Worm (Caenorhabditis elegans) whole organism, midembryonic: ENCODE results near the gene mecr-1.

Experiments
- T22C8.4 ChIP-seq: fragments of 200-800 bp; sonication (Bioruptor generic); IDR thresholded peaks from 2 replicates; pipeline ENCODE4 v1.3.6; 2022; ENCODE audit warnings: missing genetic modification characterization, missing compliant biosample characterization
- cog-1 ChIP-seq: sonication (generic microtip); optimal IDR thresholded peaks from 2 replicates; lab custom pipeline; 2016; ENCODE audit warnings: missing genetic modification characterization, missing compliant biosample characterization
- flt-1 ChIP-seq: fragments of 200-800 bp; sonication (Bioruptor generic); IDR thresholded peaks from 2 replicates; pipeline ENCODE4 v1.3.6; 2022; ENCODE audit warnings: missing genetic modification characterization, missing compliant biosample characterization
- klf-2 ChIP-seq: fragments of 200-800 bp; sonication (Bioruptor generic); conservative IDR thresholded peaks from 2 replicates; pipeline ENCODE4 v1.3.6; 2022; ENCODE audit warnings: missing genetic modification reagents, missing genetic modification characterization, missing compliant biosample characterization
- med-1 ChIP-seq: sonication (generic microtip); optimal IDR thresholded peaks from 2 replicates; lab custom pipeline; 2017; ENCODE audit warnings: missing genetic modification characterization, mild to moderate bottlenecking, missing compliant biosample characterization, antibody characterized with exemption, missing genetic modification reagents; ENCODE audit not compliant: insufficient read depth
- ref-1 ChIP-seq: fragments of 200-800 bp; sonication (Bioruptor generic); conservative IDR thresholded peaks from 2 replicates; pipeline ENCODE4 v1.3.6; 2022; ENCODE audit warnings: missing genetic modification reagents, missing genetic modification characterization, missing compliant biosample characterization
- tab-1 ChIP-seq: fragments of 200-800 bp; sonication (Bioruptor generic); IDR thresholded peaks from 2 replicates; pipeline ENCODE4 v1.3.6; 2022; ENCODE audit warnings: missing genetic modification characterization, missing compliant biosample characterization
- ztf-23 ChIP-seq: fragments of 200-800 bp; sonication (Bioruptor generic); IDR thresholded peaks from 2 replicates; pipeline ENCODE4 v1.3.6; 2022; ENCODE audit warnings: missing genetic modification reagents, missing genetic modification characterization, missing compliant biosample characterization
- ztf-29 ChIP-seq: fragments of 200-800 bp; sonication (Bioruptor generic); IDR thresholded peaks from 2 replicates; pipeline ENCODE4 v1.3.6; 2022; ENCODE audit warnings: missing genetic modification reagents, missing genetic modification characterization, missing compliant biosample characterization

mecr-1 gene

DNA sequence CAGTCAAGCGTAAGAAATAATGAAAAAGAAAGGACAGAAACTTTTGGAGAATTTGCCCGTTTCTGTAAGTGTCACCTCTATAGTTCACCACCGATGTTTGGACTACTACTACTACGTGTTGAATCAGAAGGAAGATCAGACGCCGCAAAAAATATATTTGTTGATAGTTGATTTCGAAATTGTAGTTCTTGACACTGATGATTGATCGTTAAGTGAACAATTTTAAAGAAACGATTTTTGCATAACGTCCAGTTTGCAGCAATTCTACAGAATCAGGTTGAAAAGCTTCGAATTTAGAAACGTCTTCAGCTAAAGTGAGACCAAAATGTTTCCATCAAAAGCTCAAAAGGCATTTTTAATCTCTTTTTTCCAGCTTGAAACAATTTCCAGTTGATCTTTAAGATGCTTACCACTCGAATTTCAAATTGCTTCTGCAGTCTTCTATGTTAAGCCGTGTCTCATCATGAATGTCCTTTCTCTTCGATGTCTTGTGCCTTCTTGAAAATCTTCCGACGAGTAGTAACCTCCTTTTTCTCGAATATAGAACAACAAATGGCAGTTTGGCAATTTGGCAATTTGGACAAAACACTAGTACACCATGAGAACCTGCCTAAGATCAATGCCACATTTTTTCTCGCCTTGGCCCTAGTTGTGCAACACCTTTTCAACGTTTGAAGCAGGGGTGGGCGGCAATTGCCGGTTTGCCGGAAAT is 8.7 kb upstream of the mecr-1 start:
- no peak for TF ChIP-seq klf-2 (GFP tag; lab: Robert Waterston, UW)
- TF ChIP-seq tab-1 (GFP tag; lab: Robert Waterston, UW) = no peak; the same call in 1 of the 2 replicates
- TF ChIP-seq ztf-29 (GFP tag; lab: Robert Waterston, UW) = no peak
- TF ChIP-seq flt-1 (GFP tag; lab: Robert Waterston, UW) = no peak
- no peak for TF ChIP-seq T22C8.4

DNA sequence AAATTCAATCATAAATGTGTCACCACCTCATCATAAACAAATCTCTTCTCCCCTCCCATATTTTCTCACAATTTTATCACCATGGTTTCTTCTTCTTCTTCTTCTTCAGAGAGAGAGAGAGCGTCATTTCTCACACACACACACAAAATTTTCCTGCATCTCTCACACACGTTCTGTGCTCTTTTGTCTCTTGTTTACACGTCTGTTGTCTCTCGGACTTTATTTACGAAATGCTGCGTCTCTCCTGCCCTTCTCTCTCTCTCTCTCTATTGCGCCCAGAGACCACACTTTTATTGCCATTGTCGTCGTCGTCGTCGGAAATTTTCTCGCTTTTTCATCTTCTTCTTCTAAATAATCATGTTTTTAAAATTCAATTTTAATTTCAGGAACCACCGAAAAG is 8.0 kb upstream of the mecr-1 start, which contains the start of gene lec-1:
lec-1 (plus strand) TSS at position 387 of the 400 bp plus-strand sequence.
- no peak for TF ChIP-seq ztf-23 (GFP tag; lab: Robert Waterston, UW)
- peak; percentile 71 for TF ChIP-seq cog-1 (tag; lab: Kevin White, UChicago)

DNA sequence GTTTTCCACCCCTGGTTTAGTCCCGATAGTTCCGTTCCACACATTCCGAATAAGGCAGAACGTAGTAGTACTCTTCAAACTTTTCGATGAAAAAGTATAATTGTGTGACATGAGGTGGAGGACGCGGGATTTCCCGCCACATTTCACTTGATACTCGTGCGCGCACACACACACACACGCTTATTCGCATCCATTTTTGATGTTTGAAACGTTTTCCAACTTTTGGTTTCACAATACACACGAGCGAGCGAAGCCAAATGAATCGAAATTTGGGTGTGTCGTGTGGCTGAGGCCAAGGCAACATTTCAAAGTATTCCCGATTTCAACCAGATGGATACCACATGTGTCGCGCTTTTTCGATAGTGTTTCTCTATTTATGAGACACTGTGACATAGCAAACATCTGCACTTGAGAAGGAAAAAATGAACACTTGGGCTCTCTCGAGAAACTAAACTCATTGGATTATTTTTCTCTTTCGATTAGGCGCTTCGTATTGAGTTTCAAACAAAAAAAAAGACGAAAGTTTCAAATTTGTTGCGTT is 6.5 kb upstream of the mecr-1 start:
- TF ChIP-seq tab-1 (GFP tag; lab: Robert Waterston, UW) (no peak), ztf-23 (GFP tag; lab: Robert Waterston, UW) (no peak), ref-1 (GFP tag; lab: Robert Waterston, UW) (no peak), med-1 (GFP tag; lab: Kevin White, UChicago) (no peak), ztf-29 (GFP tag; lab: Robert Waterston, UW) (no peak), flt-1 (GFP tag; lab: Robert Waterston, UW) (no peak), klf-2 (GFP tag; lab: Robert Waterston, UW) (no peak), T22C8.4 (no peak), cog-1 (tag; lab: Kevin White, UChicago) (no peak)

DNA sequence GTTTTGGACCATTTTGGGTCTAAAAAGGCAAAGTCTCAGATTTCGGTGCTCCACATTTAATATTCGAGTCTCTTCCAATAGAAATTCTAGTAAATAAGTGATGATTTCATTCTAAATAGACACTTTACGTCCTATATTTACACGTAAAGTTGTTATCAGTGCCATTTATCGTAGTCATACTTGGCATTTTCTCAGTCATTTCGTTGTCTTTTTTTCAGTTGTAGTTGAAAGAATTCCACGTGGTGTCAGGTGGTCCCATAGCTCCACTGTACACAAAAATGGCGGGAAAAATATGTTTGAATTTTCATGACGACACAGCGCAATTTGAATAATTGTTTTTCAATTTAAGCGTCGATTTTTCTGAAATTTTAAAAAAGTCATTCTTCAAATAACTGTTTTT is 3.3 kb upstream of the mecr-1 start:
- TF ChIP-seq ztf-23 (GFP tag; lab: Robert Waterston, UW) = no peak
- no peak for TF ChIP-seq cog-1 (tag; lab: Kevin White, UChicago)
- no peak for TF ChIP-seq klf-2 (GFP tag; lab: Robert Waterston, UW)

DNA sequence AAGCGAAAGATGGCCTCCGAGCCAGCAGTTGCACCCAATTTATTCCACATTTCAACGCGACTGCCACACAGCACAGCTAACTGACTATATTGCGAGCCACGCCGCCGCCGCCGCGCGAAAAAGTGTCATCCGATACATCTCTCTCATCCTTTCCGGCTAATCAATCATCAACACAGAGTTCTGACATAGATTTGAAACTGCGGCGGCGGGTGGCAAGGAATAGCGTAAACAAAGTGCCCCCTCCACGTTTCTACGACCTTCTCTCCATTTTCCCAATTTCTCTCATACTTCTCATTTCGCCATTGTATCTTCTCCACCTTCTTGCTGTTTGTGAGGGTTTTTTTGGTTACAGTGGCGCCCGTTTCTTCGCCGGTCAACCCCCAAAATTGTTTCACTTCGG is 2.2 kb upstream of the mecr-1 start:
- TF ChIP-seq ref-1 (GFP tag; lab: Robert Waterston, UW) (no peak), T22C8.4 (no peak), flt-1 (GFP tag; lab: Robert Waterston, UW) (no peak), ztf-29 (GFP tag; lab: Robert Waterston, UW) (no peak), klf-2 (GFP tag; lab: Robert Waterston, UW) (no peak), med-1 (GFP tag; lab: Kevin White, UChicago) (no peak), tab-1 (GFP tag; lab: Robert Waterston, UW) (no peak), cog-1 (tag; lab: Kevin White, UChicago) (no peak), ztf-23 (GFP tag; lab: Robert Waterston, UW) (no peak)

DNA sequence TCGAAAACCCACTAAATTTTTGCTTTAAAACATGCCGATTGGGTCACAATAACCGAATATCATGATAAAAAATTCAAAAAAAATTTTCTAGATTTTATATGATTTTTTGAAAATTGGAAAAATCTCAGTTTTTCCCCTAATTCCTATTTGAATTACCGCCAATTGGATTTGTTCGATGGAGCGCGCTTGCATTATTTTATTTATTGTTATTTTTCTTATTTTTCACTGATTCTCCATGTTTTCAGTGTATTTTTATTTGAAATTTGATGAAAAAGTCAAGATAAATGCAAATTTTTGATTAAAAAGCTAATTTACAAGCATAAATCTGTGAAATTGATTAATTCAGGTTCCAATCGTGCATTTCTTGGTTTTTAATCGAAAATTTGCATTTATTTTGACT is 970 bp upstream of the mecr-1 start:
- no peak for TF ChIP-seq cog-1 (tag; lab: Kevin White, UChicago)
- no peak for TF ChIP-seq ref-1 (GFP tag; lab: Robert Waterston, UW)
- no peak for TF ChIP-seq ztf-29 (GFP tag; lab: Robert Waterston, UW)
- TF ChIP-seq med-1 (GFP tag; lab: Kevin White, UChicago) = no peak
- no peak for TF ChIP-seq T22C8.4
- no peak for TF ChIP-seq ztf-23 (GFP tag; lab: Robert Waterston, UW)
- no peak for TF ChIP-seq klf-2 (GFP tag; lab: Robert Waterston, UW)
- TF ChIP-seq tab-1 (GFP tag; lab: Robert Waterston, UW) = no peak
- no peak for TF ChIP-seq flt-1 (GFP tag; lab: Robert Waterston, UW)

DNA sequence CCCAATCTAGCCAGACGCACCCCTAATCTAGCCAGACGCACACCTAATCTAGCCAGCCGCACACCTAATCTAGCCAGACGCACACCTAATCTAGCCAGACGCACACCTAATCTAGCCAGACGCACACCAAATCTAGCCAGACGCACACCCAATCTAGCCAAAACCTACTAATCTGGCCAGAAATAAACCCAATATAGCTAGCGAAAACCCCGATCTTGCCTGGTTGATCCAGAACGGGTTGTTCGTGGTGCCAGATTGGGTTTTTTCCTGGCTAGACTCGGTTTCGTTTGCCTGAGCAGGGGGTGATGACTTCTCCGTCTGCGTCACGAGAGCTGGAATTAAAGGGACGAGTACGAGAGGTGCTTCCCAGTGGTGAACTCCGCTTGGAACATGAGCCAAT is 3.0 kb downstream of the mecr-1 start, which contains the start of gene W09H1.3:
W09H1.3 (plus strand) TSS at position 301 of the 400 bp plus-strand sequence.
- TF ChIP-seq klf-2 (GFP tag; lab: Robert Waterston, UW) (no peak), ref-1 (GFP tag; lab: Robert Waterston, UW) (no peak), ztf-29 (GFP tag; lab: Robert Waterston, UW) (no peak), T22C8.4 (no peak), med-1 (GFP tag; lab: Kevin White, UChicago) (no peak), cog-1 (tag; lab: Kevin White, UChicago) (no peak), ztf-23 (GFP tag; lab: Robert Waterston, UW) (no peak), flt-1 (GFP tag; lab: Robert Waterston, UW) (no peak), tab-1 (GFP tag; lab: Robert Waterston, UW) (no peak)

DNA sequence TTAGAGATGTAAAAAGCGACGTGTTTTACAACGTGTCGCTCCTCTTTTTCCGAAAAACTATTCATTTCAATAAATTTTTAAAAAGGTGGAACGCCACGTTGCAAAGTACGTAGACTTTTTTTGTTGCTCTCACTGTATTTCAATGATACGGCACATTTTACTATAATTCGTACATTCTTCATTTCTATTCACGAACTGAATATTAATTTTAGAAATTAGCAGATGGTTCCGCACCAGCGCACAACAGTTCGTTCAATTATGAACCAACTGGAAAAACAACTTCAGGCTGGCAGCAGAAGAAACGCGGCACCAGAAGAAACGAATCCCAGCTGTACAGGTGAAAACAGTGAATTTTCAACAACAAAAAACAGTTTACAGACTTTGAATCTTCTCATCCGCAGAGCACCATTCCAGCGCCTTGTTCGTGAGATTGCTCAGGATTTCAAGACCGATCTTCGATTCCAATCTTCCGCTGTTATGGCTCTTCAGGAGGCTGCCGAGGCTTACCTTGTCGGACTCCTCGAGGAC is 3.8 kb downstream of the mecr-1 start, which contains the start of the genes W09H1.4 and his-73:
W09H1.4 (plus strand) TSS at position 301 of the 528 bp plus-strand sequence.
his-73 (plus strand) TSS at position 478 of the 528 bp plus-strand sequence.
- TF ChIP-seq tab-1 (GFP tag; lab: Robert Waterston, UW) = no peak
- no peak for TF ChIP-seq flt-1 (GFP tag; lab: Robert Waterston, UW)
- no peak for TF ChIP-seq ztf-23 (GFP tag; lab: Robert Waterston, UW)

DNA sequence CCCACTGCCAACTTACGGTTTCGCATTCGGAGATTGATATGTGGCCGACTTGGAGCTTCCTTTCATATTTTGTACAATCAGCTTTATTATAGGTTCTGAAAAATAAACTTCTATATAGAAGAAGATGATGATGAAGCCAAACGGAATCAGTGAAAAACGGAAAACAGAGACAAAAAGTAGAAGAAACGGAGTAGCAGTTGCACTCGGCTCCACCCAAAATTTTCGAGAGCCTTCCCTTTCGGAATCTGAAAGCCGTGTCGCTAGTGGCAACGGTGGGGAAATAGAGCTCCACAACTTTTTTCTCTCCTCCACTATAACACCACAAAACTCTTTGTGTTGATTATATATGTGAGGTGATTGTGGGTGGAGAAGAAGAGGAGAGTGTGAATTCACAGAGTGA is 5.6 kb downstream of the mecr-1 start, which contains the start of gene W09H1.1:
W09H1.1 (minus strand) TSS at position 101 of the 400 bp plus-strand sequence.
- TF ChIP-seq ztf-29 (GFP tag; lab: Robert Waterston, UW) (no peak), flt-1 (GFP tag; lab: Robert Waterston, UW) (no peak), ref-1 (GFP tag; lab: Robert Waterston, UW) (no peak), klf-2 (GFP tag; lab: Robert Waterston, UW) (no peak), tab-1 (GFP tag; lab: Robert Waterston, UW) (no peak), cog-1 (tag; lab: Kevin White, UChicago) (no peak), med-1 (GFP tag; lab: Kevin White, UChicago) (no peak), T22C8.4 (no peak), ztf-23 (GFP tag; lab: Robert Waterston, UW) (no peak)
